Worm (Caenorhabditis elegans) whole organism, L4/young adult: ENCODE measurements around the gene Y32G9A.12.
A peak's percentile ranks its signal among the peaks of the same experiment; 100 is the strongest.

Experiments
- W03F9.2 ChIP-seq: fragments of 150-350 bp; optimal IDR thresholded peaks from 2 replicates; lab custom pipeline; 2014; ENCODE audit warnings: missing biosample characterization, missing genetic modification characterization
- dao-5 ChIP-seq: sonication (generic microtip); optimal IDR thresholded peaks from 2 replicates; lab custom pipeline; 2016; ENCODE audit warnings: missing genotype, missing genetic modification characterization, moderate library complexity, missing compliant biosample characterization
- him-1 ChIP-seq: sonication (generic microtip); optimal IDR thresholded peaks from 2 replicates; lab custom pipeline; 2016; ENCODE audit warnings: missing genotype, missing genetic modification reagents, missing genetic modification characterization, missing compliant biosample characterization

Y32G9A.12 gene

DNA sequence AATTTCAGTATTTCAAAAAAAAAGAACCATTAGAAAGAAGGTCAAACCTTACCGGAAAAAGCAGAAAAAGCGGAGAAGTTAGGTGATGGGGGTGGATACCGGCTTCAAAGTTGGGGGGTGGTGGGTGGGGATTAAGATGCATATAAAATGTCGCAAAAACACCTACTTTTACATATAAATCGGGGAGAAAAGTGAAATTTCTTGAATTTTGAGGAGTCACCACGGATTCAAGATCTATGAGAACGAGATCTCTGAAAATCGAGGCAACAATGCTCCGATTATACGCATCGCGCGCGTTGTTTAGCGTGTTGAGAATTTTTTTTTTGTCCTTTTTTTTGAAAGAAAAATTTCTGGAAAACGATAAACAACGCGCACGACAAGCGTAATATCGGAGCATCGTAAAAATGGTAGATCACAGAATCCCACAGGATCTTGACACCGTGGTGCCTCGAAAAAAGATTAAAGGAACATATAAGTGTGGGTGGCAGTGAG is 44.5 kb downstream of the Y32G9A.12 start:
- TF ChIP-seq W03F9.2 (no peak), dao-5 (tag; lab: Kevin White, UChicago) (no peak), him-1 (no peak)

DNA sequence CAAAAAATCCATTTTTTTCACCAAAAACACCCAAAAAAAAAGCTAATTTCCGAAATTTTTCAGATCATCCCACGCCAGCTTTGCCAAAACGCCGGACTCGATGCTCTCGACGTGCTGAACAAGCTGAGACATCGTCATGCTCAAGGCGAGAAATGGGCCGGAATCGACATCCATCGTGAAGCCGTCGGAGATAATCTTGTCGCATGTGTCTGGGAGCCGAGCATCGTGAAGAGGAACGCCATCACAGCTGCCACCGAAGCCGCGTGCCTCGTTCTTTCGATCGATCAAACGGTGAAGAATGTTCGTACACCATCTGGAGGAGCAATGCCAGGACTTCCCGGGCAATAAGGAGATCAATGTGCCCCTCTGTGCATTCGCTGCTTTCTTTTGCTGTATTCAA is 45.2 kb downstream of the Y32G9A.12 start:
- TF ChIP-seq dao-5 (tag; lab: Kevin White, UChicago) (no peak), him-1 (no peak), W03F9.2 (no peak)

DNA sequence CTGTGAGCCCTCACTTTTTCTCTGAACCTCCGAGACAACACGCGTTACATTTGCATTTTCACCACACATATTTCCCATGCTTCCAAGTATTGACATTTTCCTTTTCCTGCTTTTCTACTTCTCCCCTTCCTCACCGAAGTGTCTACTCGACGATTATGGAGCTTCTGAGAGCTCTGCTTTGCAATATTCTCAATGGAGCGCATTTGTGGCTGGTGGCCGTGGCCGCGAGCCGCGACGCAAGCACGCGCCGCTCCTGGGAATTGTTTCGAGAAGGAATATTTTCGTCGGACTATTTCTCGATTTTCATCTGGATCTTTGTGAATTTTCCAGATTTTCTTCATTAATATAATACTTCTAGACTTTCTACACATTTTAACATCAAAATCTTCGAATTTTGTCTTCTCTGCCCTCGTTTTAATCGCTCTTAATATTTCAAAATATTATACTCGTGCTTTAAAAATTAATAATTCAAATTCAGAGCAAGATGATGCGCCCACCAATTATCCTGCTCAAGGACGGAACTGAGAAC is 48.2 kb downstream of the Y32G9A.12 start, which contains the start of the genes T10B5.4 and cct-7:
Gene T10B5.4, minus strand, starts transcription at position 40 of the 529 bp plus-strand sequence.
Gene cct-7, plus strand, starts transcription at position 479 of the 529 bp plus-strand sequence.
- TF ChIP-seq W03F9.2 (peak; percentile 86), him-1 (peak; percentile 89), dao-5 (tag; lab: Kevin White, UChicago) (peak; percentile 26)

DNA sequence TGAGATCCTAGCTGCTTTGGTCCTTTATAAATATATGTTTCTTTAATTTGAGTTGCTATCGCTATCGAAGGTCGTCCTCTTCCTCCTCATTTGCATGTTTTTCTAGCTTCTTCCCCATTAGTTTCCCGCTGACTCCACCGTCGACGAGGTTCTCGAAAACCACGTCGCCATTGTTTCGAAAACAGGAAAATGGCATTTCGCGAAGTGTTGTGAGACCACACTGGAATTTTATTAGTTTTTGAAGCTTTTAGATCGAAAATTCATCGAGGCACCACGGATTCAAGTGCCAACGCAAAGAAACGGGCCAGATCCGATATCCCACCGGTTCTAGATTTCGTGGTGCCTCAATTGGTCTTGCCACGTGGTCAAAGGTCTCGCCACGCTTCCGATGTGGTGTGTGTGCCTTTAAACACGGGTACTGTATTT is 49.5 kb downstream of the Y32G9A.12 start:
- TF ChIP-seq dao-5 (tag; lab: Kevin White, UChicago) (no peak), him-1 (no peak), W03F9.2 (no peak)

DNA sequence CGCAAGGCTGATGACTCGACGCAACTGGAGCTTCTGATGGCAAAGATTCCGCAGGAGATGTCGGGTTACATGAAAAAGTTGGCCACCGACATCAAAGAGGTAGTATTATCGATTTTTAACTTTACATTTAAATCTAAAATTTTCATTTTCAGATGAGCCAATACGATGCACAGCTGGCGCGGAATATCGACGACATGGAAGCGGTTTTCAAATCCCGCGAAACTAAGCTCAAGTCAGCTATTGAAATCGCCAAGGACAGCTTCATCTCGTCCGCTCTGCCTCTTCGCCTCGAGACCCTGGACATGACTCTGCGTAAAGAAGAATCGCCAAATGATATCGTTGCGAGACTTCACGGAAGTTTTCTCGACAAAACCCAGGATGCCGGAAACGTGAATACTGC is 50.3 kb downstream of the Y32G9A.12 start, which contains the start of gene T10B5.3:
Gene T10B5.3, minus strand, starts transcription at position 101 of the 400 bp plus-strand sequence.
- TF ChIP-seq dao-5 (tag; lab: Kevin White, UChicago) (no peak), W03F9.2 (no peak), him-1 (no peak)
